Worm (Caenorhabditis elegans): ENCODE data around the gene K09A11.1.

The K09A11.1 gene

DNA sequence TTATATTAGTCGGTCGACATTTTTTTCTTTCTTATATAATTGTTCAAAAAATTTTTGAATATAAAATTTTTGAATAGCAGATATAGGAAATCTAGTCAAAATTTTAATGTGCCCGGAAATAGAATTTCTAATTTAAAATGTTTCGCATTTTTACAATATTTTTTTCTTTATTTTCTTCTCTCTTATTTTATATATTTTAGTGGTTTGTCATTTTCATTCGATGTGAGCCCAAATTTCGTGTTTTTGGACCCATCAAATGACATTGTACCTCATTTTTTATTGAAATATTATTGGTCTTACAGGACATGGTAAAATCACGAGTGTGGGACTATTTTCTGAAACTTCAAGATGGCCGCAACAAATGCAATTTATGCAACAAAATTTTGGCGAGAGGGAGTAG lies at the start of gene K09A11.1:
TSS of gene K09A11.1 (plus strand) at position 301 of the 400 bp plus-strand sequence.
- no peak for TF ChIP-seq cey-2 (tag; optimal IDR thresholded peaks at IDR 0.05; ENCODE audit: borderline replicate concordance, insufficient read depth)

DNA sequence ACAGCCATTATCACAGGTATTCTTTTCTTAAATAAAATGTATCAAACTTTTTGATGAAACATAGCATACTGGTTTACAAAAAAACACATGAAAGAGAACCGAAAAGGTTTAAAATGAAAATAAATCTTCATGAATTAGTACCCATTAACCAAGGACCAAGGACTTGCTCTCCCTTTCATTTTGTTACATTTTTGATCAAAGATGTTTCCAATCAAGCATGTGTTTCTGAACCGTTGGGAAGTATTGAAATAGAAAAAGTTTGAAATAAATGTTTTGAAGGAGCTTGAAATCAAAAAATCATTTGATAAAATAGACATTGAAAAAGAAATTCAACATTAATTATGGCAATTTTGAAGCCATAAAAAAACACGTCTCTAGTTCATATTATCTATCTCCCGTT lies 49.8 kb upstream of the K09A11.1 start:
- TF ChIP-seq unc-62 (GFP tag; optimal IDR thresholded peaks at IDR 0.05 in 1 of 2) (peak in 1 of 2 experiments; percentile 19), unc-62 (tag; optimal IDR thresholded peaks at IDR 0.05) (no peak), spr-3 (GFP tag; optimal IDR thresholded peaks at IDR 0.05) (no peak)

DNA sequence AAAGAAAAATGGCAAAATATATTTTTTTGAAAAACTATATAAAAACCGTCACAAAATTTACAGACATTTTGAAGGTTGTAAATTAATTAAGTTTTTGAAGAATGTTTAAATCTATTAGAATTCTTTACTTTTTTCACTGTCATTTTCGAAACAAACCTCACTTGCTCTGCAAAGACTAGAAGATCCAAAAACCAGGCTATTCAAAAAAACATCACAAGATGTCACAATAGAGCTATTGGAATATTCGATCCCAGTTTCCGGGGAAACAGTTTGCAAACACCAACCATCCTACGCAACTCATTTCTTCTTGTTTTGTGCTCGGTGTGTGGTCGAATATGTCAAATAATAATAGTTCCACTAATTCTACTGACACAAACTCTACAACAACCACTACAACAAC lies 45.5 kb upstream of the K09A11.1 start, which contains the start of gene R12H7.4:
TSS of gene R12H7.4 (plus strand) at position 301 of the 400 bp plus-strand sequence.
- TF ChIP-seq unc-62 (GFP tag; optimal IDR thresholded peaks at IDR 0.05 in 1 of 2), result peak in 1 of 2 experiments; percentile 79
- no peak for TF ChIP-seq unc-62 (tag; optimal IDR thresholded peaks at IDR 0.05)
- no peak for TF ChIP-seq skn-1 (tag; optimal IDR thresholded peaks at IDR 0.05)

DNA sequence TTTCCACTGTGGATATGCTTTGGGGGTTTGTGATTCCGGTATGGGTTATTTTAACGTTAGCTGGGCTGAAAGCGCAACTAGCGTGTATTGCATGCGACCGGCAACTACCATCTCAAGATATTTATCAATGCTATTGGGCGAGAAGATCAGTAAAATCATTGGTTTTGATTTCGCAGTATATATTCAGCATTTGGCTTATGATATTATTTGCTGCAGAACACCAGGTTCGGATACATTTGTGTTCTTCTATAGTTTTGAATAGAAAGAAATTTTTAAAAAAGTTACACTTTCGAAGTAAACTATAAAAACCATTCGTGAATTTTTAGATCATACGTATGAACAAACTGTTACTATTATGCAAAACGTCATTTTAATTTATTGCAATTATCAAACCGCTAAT lies 44.4 kb upstream of the K09A11.1 start:
- TF ChIP-seq unc-62 (GFP tag; optimal IDR thresholded peaks at IDR 0.05 in 1 of 2) (peak in 1 of 2 experiments; percentile 94), unc-62 (tag; optimal IDR thresholded peaks at IDR 0.05) (no peak), unc-130 (GFP tag; optimal IDR thresholded peaks at IDR 0.05) (no peak), R02D3.7 (tag; optimal IDR thresholded peaks at IDR 0.05) (no peak), hif-1 (tag; optimal IDR thresholded peaks at IDR 0.05) (no peak), dmd-9 (GFP tag; IDR thresholded peaks at IDR 0.05) (no peak), mxl-2 (GFP tag; conservative IDR thresholded peaks at IDR 0.05) (no peak), aha-1 (tag) (peak; percentile 17), vab-7 (GFP tag; IDR thresholded peaks at IDR 0.05) (no peak), snpc-4 (tag; optimal IDR thresholded peaks at IDR 0.05) (no peak)

DNA sequence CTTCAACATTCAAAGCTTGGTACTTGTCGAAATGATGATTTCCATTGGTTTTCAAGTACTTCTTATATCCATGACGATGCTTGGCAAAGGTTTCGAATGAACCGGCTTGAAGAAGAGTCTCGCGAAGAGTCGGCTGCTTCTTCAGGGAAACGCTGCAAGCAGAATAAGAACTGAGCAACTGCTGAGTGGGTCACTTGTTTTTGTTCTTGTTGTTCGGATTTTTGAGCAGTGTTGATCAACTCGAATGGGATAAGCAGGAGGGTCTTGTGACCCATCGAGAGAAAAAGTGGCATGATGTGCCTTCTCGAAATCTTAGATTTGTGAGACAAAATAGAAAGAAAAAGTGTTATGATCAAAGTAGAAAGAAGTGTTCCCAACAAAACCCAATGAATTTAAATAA lies 41.7 kb upstream of the K09A11.1 start:
- TF ChIP-seq unc-62 (GFP tag; optimal IDR thresholded peaks at IDR 0.05 in 1 of 2) (peak in 1 of 2 experiments; percentile 90), unc-62 (tag; optimal IDR thresholded peaks at IDR 0.05) (no peak), nhr-11 (tag; optimal IDR thresholded peaks at IDR 0.05) (peak; percentile 67), arid-1 (GFP tag; conservative IDR thresholded peaks at IDR 0.05) (no peak), mxl-3 (GFP tag; optimal IDR thresholded peaks at IDR 0.05) (no peak), daf-16 (GFP tag; optimal IDR thresholded peaks at IDR 0.05) (peak in 1 of 2 experiments; percentile 91), daf-16 (tag; optimal IDR thresholded peaks at IDR 0.05) (no peak), hlh-30 (tag; optimal IDR thresholded peaks at IDR 0.05; ENCODE audit: insufficient read depth) (peak; percentile 8), nhr-102 (tag; optimal IDR thresholded peaks at IDR 0.05) (no peak), mxl-2 (GFP tag; conservative IDR thresholded peaks at IDR 0.05) (no peak)

DNA sequence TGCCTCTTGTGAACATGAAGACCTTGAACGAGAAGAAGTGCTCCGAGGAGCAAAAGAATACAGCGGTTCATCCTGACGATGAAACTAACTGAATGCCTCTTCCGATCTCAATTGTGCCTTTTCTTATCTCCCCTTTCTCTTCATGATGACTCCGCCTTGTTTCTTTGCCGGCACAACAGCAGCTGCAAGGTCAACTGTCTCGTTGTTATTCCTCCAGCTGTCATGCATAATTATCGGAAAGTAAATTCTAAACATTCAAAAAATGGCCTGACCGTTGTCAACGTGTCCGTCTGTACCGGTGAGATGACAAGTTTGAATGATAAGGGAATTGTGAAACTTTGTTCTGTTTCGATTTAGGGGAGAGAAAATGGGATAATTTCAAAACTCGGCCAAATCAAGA lies 40.9 kb upstream of the K09A11.1 start, which contains the start of gene asp-4:
TSS of gene asp-4 (minus strand) at position 106 of the 400 bp plus-strand sequence.
- no peak for TF ChIP-seq daf-12 (tag; optimal IDR thresholded peaks at IDR 0.05)
- no peak for TF ChIP-seq daf-16 (GFP tag; optimal IDR thresholded peaks at IDR 0.05)
- peak; percentile 95 for TF ChIP-seq daf-16 (tag; optimal IDR thresholded peaks at IDR 0.05)
- peak; percentile 71 for TF ChIP-seq dmd-6 (GFP tag; IDR thresholded peaks at IDR 0.05)
- TF ChIP-seq hlh-30 (tag; optimal IDR thresholded peaks at IDR 0.05; ENCODE audit: insufficient read depth), result peak; percentile 25
- peak; percentile 84 for TF ChIP-seq hlh-11 (tag; optimal IDR thresholded peaks at IDR 0.05)
- no peak for TF ChIP-seq ZK546.5 (tag; optimal IDR thresholded peaks at IDR 0.05)
- peak; percentile 74 for TF ChIP-seq dve-1 (tag; optimal IDR thresholded peaks at IDR 0.05; ENCODE audit: insufficient read depth)
- TF ChIP-seq pqm-1 (tag; optimal IDR thresholded peaks at IDR 0.05), result peak; percentile 15

ce11 chrX:13223437-13223836 lies 38.9 kb upstream of the K09A11.1 start, which contains the start of gene skr-20:
TSS of gene skr-20 (minus strand) at chrX:13223537.
- TF ChIP-seq aha-1 (tag) (no peak), dmd-6 (GFP tag; IDR thresholded peaks at IDR 0.05) (no peak), tag-97 (GFP tag; IDR thresholded peaks at IDR 0.05) (no peak), vab-7 (GFP tag; IDR thresholded peaks at IDR 0.05) (no peak), set-16 (GFP tag; IDR thresholded peaks at IDR 0.05) (no peak), fos-1 (tag; optimal IDR thresholded peaks at IDR 0.05) (no peak), lir-3 (tag; optimal IDR thresholded peaks at IDR 0.05) (no peak), ces-1 (GFP tag; optimal IDR thresholded peaks at IDR 0.05) (no peak), spr-3 (GFP tag; optimal IDR thresholded peaks at IDR 0.05) (no peak), zip-11 (GFP tag; IDR thresholded peaks at IDR 0.05) (no peak), dpl-1 (GFP tag; optimal IDR thresholded peaks at IDR 0.05) (no peak), nhr-6 (tag; optimal IDR thresholded peaks at IDR 0.05) (no peak), daf-8 (GFP tag; IDR thresholded peaks at IDR 0.05) (no peak), R02D3.7 (tag; optimal IDR thresholded peaks at IDR 0.05) (no peak), mdl-1 (tag; optimal IDR thresholded peaks at IDR 0.05) (no peak), T20F7.1 (GFP tag; optimal IDR thresholded peaks at IDR 0.05) (no peak), egl-27 (tag; optimal IDR thresholded peaks at IDR 0.05) (no peak), daf-19 (GFP tag; conservative IDR thresholded peaks at IDR 0.05) (no peak)
